Worm (Caenorhabditis elegans) whole organism, L3 larva: ENCODE data around the gene F59B2.12.

Experiments
- aly-2 ChIP-seq: fragments of 150-350 bp; optimal IDR thresholded peaks from 2 replicates; lab custom pipeline; 2014; ENCODE audit warnings: missing biosample characterization, missing genetic modification characterization
- ceh-28 ChIP-seq: fragments of 150-350 bp; optimal IDR thresholded peaks from 2 replicates; lab custom pipeline; 2014; ENCODE audit warnings: missing biosample characterization, missing genetic modification reagents, missing genetic modification characterization
- ceh-82 ChIP-seq: fragments of 150-350 bp; optimal IDR thresholded peaks from 2 replicates; lab custom pipeline; 2014; ENCODE audit warnings: missing biosample characterization, missing genetic modification characterization
- egl-27 ChIP-seq: sonication (generic microtip); optimal IDR thresholded peaks from 4 replicates; lab custom pipeline; 2017; ENCODE audit warnings: missing biosample characterization, missing genetic modification reagents, missing genetic modification characterization
- elt-1 ChIP-seq: fragments of 150-350 bp; optimal IDR thresholded peaks from 2 replicates; lab custom pipeline; 2014; ENCODE audit warnings: missing biosample characterization, missing genetic modification characterization
- fos-1 ChIP-seq: fragments of 150-350 bp; optimal IDR thresholded peaks from 2 replicates; lab custom pipeline; 2014; ENCODE audit warnings: missing biosample characterization, missing genetic modification characterization
- lin-15B ChIP-seq: fragments of 150-350 bp; optimal IDR thresholded peaks from 2 replicates; lab custom pipeline; 2014; ENCODE audit warnings: missing biosample characterization, missing genetic modification characterization
- lin-39 ChIP-seq: fragments of 150-350 bp; optimal IDR thresholded peaks from 2 replicates; lab custom pipeline; 2018; ENCODE audit warnings: missing biosample characterization, missing genetic modification reagents, missing genetic modification characterization
- mdl-1 ChIP-seq: fragments of 150-350 bp; optimal IDR thresholded peaks from 2 replicates; lab custom pipeline; 2014; ENCODE audit warnings: missing biosample characterization, missing genetic modification characterization
- mml-1 ChIP-seq: fragments of 150-350 bp; sonication (generic microtip); optimal IDR thresholded peaks from 3 replicates; lab custom pipeline; 2014; ENCODE audit warnings: missing biosample characterization, missing genetic modification characterization
- nhr-25 ChIP-seq: sonication (generic microtip); optimal IDR thresholded peaks from 2 replicates; lab custom pipeline; 2017; ENCODE audit warnings: missing biosample characterization, missing genetic modification characterization
- nhr-28 ChIP-seq: fragments of 150-350 bp; optimal IDR thresholded peaks from 2 replicates; lab custom pipeline; 2014; ENCODE audit warnings: missing biosample characterization, missing genetic modification characterization
- sea-2 ChIP-seq: fragments of 150-350 bp; sonication (generic microtip); optimal IDR thresholded peaks from 4 replicates; lab custom pipeline; 2014; ENCODE audit warnings: missing biosample characterization, missing genetic modification reagents, missing genetic modification characterization
- unc-62 ChIP-seq: fragments of 150-350 bp; sonication (generic microtip); optimal IDR thresholded peaks from 4 replicates; lab custom pipeline; 2014; ENCODE audit warnings: missing biosample characterization, missing genetic modification reagents, missing genetic modification characterization

DNA sequence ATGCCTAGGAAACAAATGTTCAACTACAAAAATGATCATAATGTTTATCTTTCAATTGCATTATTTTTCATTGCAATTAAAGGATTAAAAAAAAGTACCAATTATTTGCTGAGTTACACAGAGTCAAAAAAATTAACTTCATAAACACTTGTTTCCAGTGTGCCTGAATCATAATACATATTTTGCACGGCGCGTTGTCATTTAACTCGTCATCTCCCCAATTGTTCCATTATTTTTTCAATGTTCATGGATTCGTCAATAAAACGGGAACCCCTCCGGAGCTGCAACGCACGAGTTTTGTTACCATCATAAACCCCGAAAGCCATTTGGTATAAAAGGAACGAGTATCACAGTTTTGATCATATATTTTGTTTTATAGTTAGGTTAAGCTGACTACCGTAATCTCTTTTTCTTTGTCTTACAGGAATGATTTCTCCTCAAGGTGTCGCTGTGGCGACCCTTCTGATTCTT is at the start of gene F59B2.12:
- TF ChIP-seq lin-15B (tag; lab: Kevin White, UChicago) (no peak), nhr-28 (no peak), nhr-25 (tag; lab: Kevin White, UChicago) (no peak), ceh-28 (tag; lab: Kevin White, UChicago) (no peak), lin-39 (tag; lab: Kevin White, UChicago) (no peak), unc-62 (GFP tag; lab: Kevin White, UChicago) (no peak), fos-1 (tag; lab: Kevin White, UChicago) (no peak), aly-2 (tag; lab: Kevin White, UChicago) (no peak), mdl-1 (tag; lab: Kevin White, UChicago) (no peak), sea-2 (GFP tag; lab: Kevin White, UChicago) (no peak), elt-1 (no peak), ceh-82 (tag; lab: Kevin White, UChicago) (no peak), egl-27 (tag; lab: Kevin White, UChicago) (no peak), mml-1 (no peak)
